Fruit fly (Drosophila melanogaster) whole organism: ENCODE results near the gene ppk28.

Experiments used
- CG8478 ChIP-seq: fragments of >200 bp; optimal IDR thresholded peaks from 2 replicates; lab custom pipeline; 2018; ENCODE audit warnings: inconsistent platforms
- Dll ChIP-seq: fragments of >200 bp; optimal IDR thresholded peaks from 2 replicates; lab custom pipeline; 2017
- EcR ChIP-seq, 2 experiments: fragments of >200 bp; optimal IDR thresholded peaks; 2 replicates each; lab custom pipeline; 2017; ENCODE audit warnings: missing biosample characterization in 2 of 2, missing genetic modification characterization in 2 of 2, missing genetic modification reagents in 2 of 2
- pan ChIP-seq: fragments of >200 bp; optimal IDR thresholded peaks from 2 replicates; lab custom pipeline; 2017
- psq ChIP-seq: fragments of >200 bp; optimal IDR thresholded peaks from 2 replicates; lab custom pipeline; 2017
- usp ChIP-seq: fragments of >200 bp; optimal IDR thresholded peaks from 2 replicates; lab custom pipeline; 2017; ENCODE audit warnings: missing biosample characterization, missing genetic modification characterization, mixed read lengths

Gene ppk28

DNA sequence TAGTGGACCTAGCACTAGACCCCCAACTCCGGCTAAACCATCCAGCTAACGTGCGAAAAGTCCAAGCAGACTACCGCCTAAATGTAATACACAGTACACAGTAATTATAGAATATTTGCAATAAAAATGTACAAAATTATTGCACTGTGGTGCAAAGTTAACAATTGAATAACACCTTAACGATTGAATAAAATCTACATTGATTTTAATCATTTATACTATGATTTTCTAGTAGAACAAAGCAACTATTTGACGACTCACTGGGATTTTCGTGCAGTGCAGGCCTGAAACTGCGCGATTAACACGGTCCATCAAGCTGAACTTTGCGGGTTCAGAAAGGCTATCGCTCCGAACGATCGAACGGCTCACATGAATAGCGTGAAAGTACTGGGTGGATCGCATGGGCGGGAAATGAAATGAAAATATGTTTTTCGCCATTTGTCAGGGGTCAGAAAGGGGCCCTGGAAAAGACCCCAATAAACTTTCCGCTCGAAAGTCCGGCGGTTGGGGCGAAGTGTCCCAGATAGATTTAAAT, 27.7 kb upstream of the ppk28 start:
- TF ChIP-seq psq: no peak
- no peak for TF ChIP-seq pan (lab: Kevin White, UChicago)
- no peak for TF ChIP-seq usp (GFP tag; lab: Kevin White, UChicago)
- no peak for TF ChIP-seq CG8478
- TF ChIP-seq EcR (GFP tag; optimal IDR thresholded peaks at IDR 0.05; lab: Kevin White, UChicago): no peak

DNA sequence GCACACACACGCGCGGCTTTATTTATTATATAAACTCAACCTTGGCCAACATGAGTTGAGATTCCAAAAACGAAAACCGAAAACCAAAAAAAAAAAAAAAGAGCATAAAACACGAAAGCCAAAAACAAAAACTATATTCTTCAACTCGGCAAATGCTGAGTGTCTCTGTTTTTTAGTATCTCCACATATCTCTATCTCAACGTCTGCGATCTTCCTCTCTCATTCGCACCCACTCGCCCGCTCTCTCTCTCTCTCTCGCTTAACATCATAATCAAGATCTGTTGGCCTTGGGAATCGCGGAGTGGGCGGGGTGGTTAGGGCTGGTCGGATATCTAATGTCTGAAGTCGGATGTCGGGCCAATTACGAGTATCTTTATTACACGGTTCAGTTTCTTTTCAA, 25.6 kb upstream of the ppk28 start:
- no peak for TF ChIP-seq psq
- TF ChIP-seq CG8478: no peak
- TF ChIP-seq usp (GFP tag; lab: Kevin White, UChicago): no peak
- no peak for TF ChIP-seq EcR (GFP tag; optimal IDR thresholded peaks at IDR 0.05; lab: Kevin White, UChicago)
- no peak for TF ChIP-seq Dll (lab: Kevin White, UChicago)
- no peak for TF ChIP-seq pan (lab: Kevin White, UChicago)

DNA sequence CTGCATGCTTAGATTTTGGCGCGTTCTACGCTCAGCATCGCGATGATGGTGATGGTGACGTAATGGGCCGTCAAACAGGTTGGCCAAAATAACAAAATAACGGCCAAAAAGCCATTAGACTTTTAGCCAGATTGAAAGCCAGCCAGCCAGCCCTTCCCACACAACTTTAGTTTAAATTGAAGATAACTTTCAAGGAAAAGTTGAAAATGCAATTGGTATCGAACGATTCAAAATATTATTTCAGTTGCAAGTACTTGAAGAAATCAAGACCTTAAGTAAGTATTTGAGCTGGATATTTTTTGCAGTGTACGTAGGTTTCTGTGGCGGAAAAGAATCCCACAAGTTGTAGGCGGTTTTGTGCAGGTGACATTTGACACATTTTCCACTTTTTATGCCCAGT, 24.8 kb upstream of the ppk28 start:
- TF ChIP-seq pan (lab: Kevin White, UChicago) (no peak), CG8478 (no peak), Dll (lab: Kevin White, UChicago) (no peak), psq (no peak), EcR (GFP tag; optimal IDR thresholded peaks at IDR 0.05; lab: Kevin White, UChicago) (no peak)

DNA sequence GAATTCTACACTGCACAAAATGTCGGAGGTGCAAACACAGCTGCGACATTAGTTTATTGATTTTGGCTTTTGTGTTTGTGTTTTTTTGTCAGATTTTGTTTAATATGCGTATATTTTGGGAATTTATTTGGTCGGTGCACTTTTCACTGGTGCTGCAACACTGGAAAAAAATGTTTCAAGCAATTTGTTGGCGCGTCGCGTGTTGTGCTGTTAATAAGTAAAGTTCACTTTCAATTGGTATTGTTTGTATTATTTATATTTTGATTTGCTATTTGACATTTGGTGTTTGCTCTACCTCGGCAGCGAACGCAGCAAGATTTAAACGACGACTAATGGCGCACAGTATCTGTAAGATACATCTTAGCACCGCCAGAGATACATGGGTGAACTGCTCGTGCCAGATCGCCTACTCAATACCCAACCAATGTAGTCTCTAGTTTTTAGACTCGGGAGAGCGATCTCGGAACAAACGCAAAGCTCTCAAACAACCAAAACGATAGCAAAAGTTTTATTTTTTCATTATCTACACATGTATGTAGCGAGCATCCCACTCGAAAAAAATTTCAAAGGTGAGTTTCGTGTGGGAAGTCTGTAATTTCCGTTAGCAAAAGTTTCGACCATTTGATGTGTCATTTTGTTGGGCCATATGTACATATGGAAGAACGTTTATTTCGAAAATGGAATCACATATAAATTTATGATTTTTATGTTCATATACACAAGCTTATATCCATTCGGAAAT, 23.5 kb upstream of the ppk28 start:
- TF ChIP-seq CG8478 (no peak), EcR (GFP tag; optimal IDR thresholded peaks at IDR 0.05; lab: Kevin White, UChicago) (no peak), usp (GFP tag; lab: Kevin White, UChicago) (no peak), psq (no peak), Dll (lab: Kevin White, UChicago) (no peak), pan (lab: Kevin White, UChicago) (no peak)

DNA sequence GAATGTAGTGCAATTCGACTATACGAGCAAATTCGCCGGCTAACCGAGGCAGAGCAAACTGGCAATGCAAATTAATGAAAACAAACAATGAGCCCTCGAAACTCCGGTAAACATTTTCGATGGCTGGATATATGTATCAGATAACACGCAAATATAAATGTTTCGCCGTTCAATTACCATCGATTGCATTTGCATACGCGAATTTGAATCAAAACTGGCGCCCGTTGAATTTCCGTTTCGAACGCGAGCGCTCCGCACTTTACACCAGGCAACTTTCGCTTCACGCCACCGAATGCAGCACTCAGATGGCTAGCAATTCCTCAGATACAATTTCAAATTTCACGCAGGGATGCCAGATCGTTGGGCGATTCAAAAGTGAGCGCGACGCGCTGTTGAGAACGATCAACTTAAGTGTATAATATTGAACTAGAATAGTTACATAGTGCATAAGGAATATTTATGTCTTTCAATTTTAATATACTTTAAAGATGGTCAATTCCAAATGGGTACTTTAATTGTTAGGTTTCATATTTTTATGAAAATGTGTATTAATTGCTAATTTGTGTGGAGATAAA, 22.6 kb upstream of the ppk28 start, which contains the start of gene if:
TSS of gene if (minus strand) at position 294 of the 575 bp plus-strand sequence.
- TF ChIP-seq Dll (lab: Kevin White, UChicago) (no peak), pan (lab: Kevin White, UChicago) (no peak), usp (GFP tag; lab: Kevin White, UChicago) (no peak), EcR (GFP tag; optimal IDR thresholded peaks at IDR 0.05; lab: Kevin White, UChicago) (no peak), psq (no peak), CG8478 (no peak)

DNA sequence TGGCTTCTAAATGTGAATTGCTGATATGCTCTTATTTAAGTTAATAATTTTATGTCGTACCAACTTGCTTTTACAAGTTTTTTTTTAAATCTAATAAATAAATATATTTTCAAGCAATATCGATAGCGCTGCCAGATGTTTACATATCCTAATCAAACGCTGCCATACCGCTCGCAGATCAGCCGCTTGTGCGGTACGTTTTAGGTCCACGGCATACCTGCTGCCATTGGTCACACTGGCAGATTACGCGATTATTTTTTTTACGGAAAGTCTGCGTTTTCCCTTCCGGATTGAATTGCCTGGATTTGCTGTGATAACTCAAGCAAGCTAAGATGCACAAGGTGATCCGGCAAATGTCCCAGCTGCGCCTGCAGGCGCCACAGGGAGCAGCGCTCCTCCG, 22.1 kb upstream of the ppk28 start, which contains the start of gene mRpL22:
TSS of gene mRpL22 (plus strand) at position 191 of the 400 bp plus-strand sequence.
- TF ChIP-seq psq: no peak
- no peak for TF ChIP-seq CG8478
- TF ChIP-seq EcR (GFP tag; optimal IDR thresholded peaks at IDR 0.05; lab: Kevin White, UChicago): no peak
- no peak for TF ChIP-seq Dll (lab: Kevin White, UChicago)
- no peak for TF ChIP-seq usp (GFP tag; lab: Kevin White, UChicago)
- no peak for TF ChIP-seq pan (lab: Kevin White, UChicago)

DNA sequence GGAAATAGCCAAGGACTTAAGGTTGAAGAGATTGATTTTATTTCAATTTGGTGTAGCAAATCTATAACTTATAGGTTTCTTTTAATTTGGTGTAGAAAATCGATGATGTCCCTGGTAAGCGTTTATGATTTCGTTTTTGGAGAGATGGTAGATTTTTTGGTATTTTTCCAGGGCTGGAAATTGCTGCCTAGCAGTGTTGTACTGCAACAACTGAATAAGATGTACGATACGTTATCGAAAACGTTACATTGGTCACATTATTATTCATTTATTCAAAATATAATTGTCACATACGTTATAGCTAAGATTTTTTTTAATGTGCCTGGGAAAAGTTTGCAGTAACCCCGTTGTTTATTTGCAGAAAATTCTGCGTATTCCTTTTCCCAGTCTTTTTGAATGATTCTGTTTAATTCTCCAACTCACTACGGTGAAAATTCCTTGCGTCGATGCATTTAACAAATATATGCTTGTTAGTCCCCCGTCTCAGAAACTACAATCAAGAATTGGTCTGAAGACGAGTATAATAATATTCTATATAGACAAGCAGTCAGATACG, 18.9 kb upstream of the ppk28 start, which contains the start of the genes CG9609 and Sap30:
TSS of gene CG9609 (minus strand) at position 149 of the 556 bp plus-strand sequence.
TSS of gene Sap30 (plus strand) at position 424 of the 556 bp plus-strand sequence.
- TF ChIP-seq EcR (GFP tag; optimal IDR thresholded peaks at IDR 0.05; lab: Kevin White, UChicago): no peak
- TF ChIP-seq usp (GFP tag; lab: Kevin White, UChicago): no peak
- no peak for TF ChIP-seq CG8478
- no peak for TF ChIP-seq Dll (lab: Kevin White, UChicago)
- TF ChIP-seq pan (lab: Kevin White, UChicago): no peak
- TF ChIP-seq psq: no peak

DNA sequence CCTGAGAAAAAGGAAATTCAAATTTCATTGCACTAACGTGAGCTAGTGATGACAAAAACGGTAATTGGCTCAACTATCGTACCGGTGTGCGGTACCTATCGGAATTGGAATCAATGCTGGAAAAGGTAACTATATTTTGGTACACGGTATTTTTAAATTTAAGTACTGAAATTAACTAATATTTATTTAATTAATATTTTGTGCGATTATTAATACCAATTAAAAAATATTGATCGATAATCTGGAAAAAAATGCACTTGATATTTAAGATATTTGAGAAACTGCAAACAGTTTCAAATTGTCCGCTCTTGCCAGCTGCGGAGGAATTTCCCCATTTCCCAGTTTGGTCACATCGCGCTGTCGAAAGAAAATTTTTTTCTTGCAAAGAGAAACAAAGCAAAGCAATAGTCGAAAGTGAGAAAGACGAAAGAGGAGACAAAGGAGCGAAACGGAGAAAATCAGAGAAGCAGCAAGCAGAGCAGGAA, 18.4 kb upstream of the ppk28 start:
- TF ChIP-seq Dll (lab: Kevin White, UChicago) (no peak), CG8478 (no peak), EcR (GFP tag; optimal IDR thresholded peaks at IDR 0.05; lab: Kevin White, UChicago) (no peak), usp (GFP tag; lab: Kevin White, UChicago) (no peak), pan (lab: Kevin White, UChicago) (no peak), psq (no peak)

DNA sequence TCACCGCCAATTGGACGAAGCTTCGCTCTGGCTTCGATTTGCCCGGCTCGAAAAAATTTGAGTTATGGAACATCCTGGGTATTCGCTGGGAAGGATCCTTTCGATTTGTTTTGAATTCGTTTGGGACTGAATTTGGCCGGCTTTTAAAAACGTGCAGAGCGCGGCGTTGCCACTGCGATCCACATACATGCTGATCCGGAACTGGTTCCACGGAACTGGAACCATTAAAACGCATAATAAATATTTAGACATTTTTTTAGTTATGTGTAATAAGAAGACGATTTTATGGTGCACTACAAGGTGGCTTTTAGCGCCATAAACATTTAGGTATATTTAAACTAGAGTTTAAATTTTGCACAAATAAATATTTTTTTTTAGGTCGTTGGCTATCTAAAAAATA, 14.8 kb upstream of the ppk28 start, which contains the start of gene Rrp45:
TSS of gene Rrp45 (minus strand) at position 209 of the 400 bp plus-strand sequence.
- TF ChIP-seq pan (lab: Kevin White, UChicago): no peak
- TF ChIP-seq psq: no peak
- TF ChIP-seq EcR (GFP tag; optimal IDR thresholded peaks at IDR 0.05; lab: Kevin White, UChicago): no peak
- TF ChIP-seq usp (GFP tag; lab: Kevin White, UChicago): no peak
- TF ChIP-seq Dll (lab: Kevin White, UChicago): no peak
- TF ChIP-seq CG8478: no peak

DNA sequence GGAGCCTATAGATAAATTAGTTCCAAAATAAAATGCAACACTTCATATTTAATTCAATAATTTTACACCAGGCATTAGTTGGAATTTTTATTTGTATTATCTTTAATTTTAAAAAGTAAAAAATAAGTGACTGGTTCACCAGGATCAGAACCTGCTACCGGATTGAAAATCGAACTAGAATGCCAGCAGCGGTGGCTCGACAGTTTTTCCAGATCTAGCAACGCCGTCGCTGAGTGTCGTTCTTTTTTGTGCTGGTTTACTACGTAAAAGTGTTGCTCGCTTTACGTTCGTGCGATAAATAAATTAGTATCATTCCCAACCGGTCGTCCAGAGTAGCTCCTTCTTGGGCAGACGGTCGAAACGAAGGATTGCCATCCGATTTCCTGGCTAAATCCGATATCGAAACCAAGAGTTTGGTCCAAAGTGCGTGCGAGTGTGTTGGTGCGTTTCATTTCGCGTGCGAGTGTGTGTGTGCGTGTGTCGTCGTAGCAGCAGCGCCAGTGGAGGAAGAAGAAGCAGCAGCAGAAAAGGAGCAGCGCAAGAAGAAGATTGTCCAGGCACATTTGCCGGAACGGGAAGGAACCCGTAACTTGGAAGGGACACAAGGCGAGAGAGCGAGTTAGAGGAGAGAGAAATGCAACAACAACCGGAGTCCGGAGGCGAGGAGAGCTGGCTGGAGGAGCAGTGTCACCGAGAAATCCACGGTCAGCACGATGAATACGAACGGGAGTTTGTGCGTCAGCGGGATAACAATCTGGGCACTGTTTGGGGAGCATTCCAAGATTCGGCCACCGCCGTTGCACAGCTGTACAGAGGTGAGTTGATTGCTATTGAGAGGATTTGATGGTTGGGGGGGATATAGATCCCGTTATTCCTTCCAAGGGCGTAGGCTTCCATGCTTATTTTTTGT, 13.7 kb upstream of the ppk28 start, which contains the start of gene CG4768:
TSS of gene CG4768 (plus strand) at position 200 of the 910 bp plus-strand sequence.
- TF ChIP-seq EcR (GFP tag; optimal IDR thresholded peaks at IDR 0.05; lab: Kevin White, UChicago) (no peak), CG8478 (no peak), psq (no peak), usp (GFP tag; lab: Kevin White, UChicago) (no peak), Dll (lab: Kevin White, UChicago) (no peak), pan (lab: Kevin White, UChicago) (no peak)
